Fruit fly (Drosophila melanogaster): Measurements from ENCODE around the gene CG15803.

DNA sequence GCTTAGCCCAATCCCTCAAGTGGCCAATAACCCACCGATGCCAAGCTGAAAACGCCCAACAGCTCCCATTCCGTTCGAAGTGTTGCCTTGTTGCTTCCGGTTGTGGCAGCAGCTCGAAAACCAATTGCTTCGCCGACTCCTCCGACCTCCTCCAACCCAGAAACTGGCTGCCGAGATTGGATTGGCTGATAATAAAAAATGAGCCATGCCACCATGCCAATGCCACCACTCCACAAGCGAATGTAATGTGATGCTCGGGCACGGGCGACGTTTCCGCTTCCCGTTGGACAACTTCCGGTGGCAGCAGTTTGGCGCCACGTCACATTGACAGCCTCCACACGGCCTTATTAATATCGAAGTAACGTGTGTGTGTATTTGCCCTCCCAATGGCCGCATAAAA lies 22.0 kb downstream of the CG15803 start:
- TF ChIP-seq CG4496 (GFP tag; IDR thresholded peaks at IDR 0.05) (no peak), CG10348 (GFP tag; IDR thresholded peaks at IDR 0.05) (no peak), fd96Ca (GFP tag; IDR thresholded peaks at IDR 0.05) (no peak), CG15710 (tag; optimal IDR thresholded peaks at IDR 0.05) (no peak)

Measured in whole organism, pupa.